Fruit fly (Drosophila melanogaster): Measurements from ENCODE around the gene CG14374.

The CG14374 gene

DNA sequence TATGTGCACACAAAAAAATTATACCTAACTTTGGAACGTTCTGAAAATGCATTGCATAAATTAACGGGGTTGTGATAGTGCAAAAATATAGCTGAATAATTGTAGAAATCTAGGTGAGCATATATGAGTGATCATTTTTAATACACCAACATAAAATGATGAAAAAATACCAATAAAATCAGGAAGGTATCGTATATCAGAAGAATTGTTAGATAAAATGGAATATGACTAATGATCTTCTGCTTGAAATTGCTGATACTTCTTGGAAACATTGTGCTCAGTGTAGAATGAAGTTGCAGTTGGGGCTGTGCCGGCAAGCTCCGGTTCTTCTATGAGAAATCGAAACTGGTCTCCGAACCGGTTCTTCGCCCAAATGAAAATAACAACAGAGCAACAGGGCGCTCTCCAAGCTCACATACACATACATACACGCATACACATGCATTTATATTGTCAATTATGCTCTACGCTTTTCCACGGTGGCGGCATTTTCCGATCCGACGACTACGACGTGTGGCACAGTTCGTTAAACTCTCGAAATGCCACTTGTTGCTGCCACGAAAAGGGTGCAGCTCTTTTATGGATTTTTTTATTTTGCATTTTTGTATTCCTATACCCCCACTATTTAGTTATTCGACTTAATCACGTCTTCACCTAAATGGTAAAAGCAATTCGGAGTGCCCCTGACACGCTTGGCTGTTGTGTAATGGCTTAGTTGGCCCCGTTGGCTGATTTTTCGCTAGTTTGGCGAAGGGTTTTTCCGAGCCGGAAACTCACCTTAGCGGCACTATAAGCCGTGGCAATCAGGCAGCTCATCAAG, 4.2 kb upstream of the CG14374 start:
- TF ChIP-seq CrebA (GFP tag; optimal IDR thresholded peaks at IDR 0.05; ENCODE audit: borderline replicate concordance): peak; percentile 27
- no peak for TF ChIP-seq jim (GFP tag; optimal IDR thresholded peaks at IDR 0.05)
- no peak for TF ChIP-seq lola (GFP tag; optimal IDR thresholded peaks at IDR 0.05)
- TF ChIP-seq br (GFP tag; optimal IDR thresholded peaks at IDR 0.05): peak; percentile 95
- peak; percentile 76 for TF ChIP-seq tai (GFP tag; optimal IDR thresholded peaks at IDR 0.05)
- TF ChIP-seq foxo (GFP tag; optimal IDR thresholded peaks at IDR 0.05): peak; percentile 68 to 94
- TF ChIP-seq brk (GFP tag; optimal IDR thresholded peaks at IDR 0.05): peak; percentile 80
- TF ChIP-seq Hr78 (GFP tag; optimal IDR thresholded peaks at IDR 0.05): no peak
- TF ChIP-seq Dfd (GFP tag; optimal IDR thresholded peaks at IDR 0.05): no peak
- TF ChIP-seq psq (GFP tag; optimal IDR thresholded peaks at IDR 0.05): peak; percentile 90
- peak; percentile 73 for TF ChIP-seq dsf (GFP tag; optimal IDR thresholded peaks at IDR 0.05; ENCODE audit: borderline replicate concordance)
- peak; percentile 93 for TF ChIP-seq rgr (GFP tag; optimal IDR thresholded peaks at IDR 0.05)
- peak; percentile 92 for TF ChIP-seq woc (GFP tag; optimal IDR thresholded peaks at IDR 0.05)
- peak; percentile 31 for TF ChIP-seq Rel (GFP tag; optimal IDR thresholded peaks at IDR 0.05)
- TF ChIP-seq Rel (tag; optimal IDR thresholded peaks at IDR 0.05): peak; percentile 65
- TF ChIP-seq fru (GFP tag; optimal IDR thresholded peaks at IDR 0.05): peak; percentile 95
- TF ChIP-seq ey (GFP tag; optimal IDR thresholded peaks at IDR 0.05): peak; percentile 94
- TF ChIP-seq N (GFP tag; optimal IDR thresholded peaks at IDR 0.05): no peak
- TF ChIP-seq h (GFP tag; optimal IDR thresholded peaks at IDR 0.05): peak; percentile 94
- no peak for TF ChIP-seq GATAd (GFP tag; optimal IDR thresholded peaks at IDR 0.05)
- TF ChIP-seq HLH106 (tag; optimal IDR thresholded peaks at IDR 0.05): peak; percentile 93
- TF ChIP-seq Jra (GFP tag; optimal IDR thresholded peaks at IDR 0.05): peak; percentile 85
- peak; percentile 59 for TF ChIP-seq Dif (GFP tag; optimal IDR thresholded peaks at IDR 0.05; ENCODE audit: partially characterized antibody)
- TF ChIP-seq Hnf4 (GFP tag; optimal IDR thresholded peaks at IDR 0.05): peak; percentile 91
- peak; percentile 85 for TF ChIP-seq sv (GFP tag; optimal IDR thresholded peaks at IDR 0.05)
- peak; percentile 76 for TF ChIP-seq CG32264 (GFP tag; optimal IDR thresholded peaks at IDR 0.05)
- no peak for TF ChIP-seq dl (GFP tag; optimal IDR thresholded peaks at IDR 0.05; ENCODE audit: insufficient read depth in 1 of 2, partially characterized antibody in 2 of 2)
- TF ChIP-seq pan (optimal IDR thresholded peaks at IDR 0.05): no peak
- no peak for TF ChIP-seq Abd-B (GFP tag; optimal IDR thresholded peaks at IDR 0.05)
- TF ChIP-seq Vsx2 (GFP tag; optimal IDR thresholded peaks at IDR 0.05; ENCODE audit: partially characterized antibody): peak; percentile 47
- TF ChIP-seq Hr83 (GFP tag; optimal IDR thresholded peaks at IDR 0.05; ENCODE audit: poor library complexity, severe bottlenecking): no peak
- peak; percentile 81 for TF ChIP-seq dmrt93B (GFP tag; optimal IDR thresholded peaks at IDR 0.05)
- TF ChIP-seq usp (GFP tag; optimal IDR thresholded peaks at IDR 0.05): no peak
- peak; percentile 86 for TF ChIP-seq sage (GFP tag; optimal IDR thresholded peaks at IDR 0.05)
- peak; percentile 81 for TF ChIP-seq CG9705 (GFP tag; optimal IDR thresholded peaks at IDR 0.05)
- TF ChIP-seq Myc (optimal IDR thresholded peaks at IDR 0.05): no peak
- TF ChIP-seq Sp1 (GFP tag; optimal IDR thresholded peaks at IDR 0.05): peak; percentile 95
- TF ChIP-seq Mio (GFP tag; optimal IDR thresholded peaks at IDR 0.05): peak; percentile 24
- TF ChIP-seq OdsH (GFP tag; optimal IDR thresholded peaks at IDR 0.05): peak; percentile 95

DNA sequence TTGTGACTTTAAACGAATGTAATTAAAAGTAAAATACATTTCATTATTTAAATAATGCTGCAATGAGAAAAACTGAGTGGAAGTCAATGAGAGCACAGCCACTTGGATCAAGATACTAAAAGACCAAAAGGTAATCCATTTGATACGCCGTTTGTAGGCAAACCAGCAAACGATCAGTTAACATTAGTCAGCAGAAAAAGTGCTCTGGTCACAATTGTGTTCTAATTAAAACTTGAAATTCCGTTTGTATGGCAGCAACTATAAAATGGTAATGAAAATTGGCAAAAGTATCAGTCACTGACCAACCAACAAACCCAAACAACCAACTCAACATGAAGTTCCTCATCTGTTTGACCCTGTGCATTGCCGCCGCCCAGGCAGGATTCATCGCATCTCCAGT, 595 bp upstream of the CG14374 start, which contains the start of gene CG14377:
TSS of gene CG14377 (plus strand) at position 301 of the 400 bp plus-strand sequence.
- TF ChIP-seq dl (GFP tag; optimal IDR thresholded peaks at IDR 0.05; ENCODE audit: insufficient read depth in 1 of 2, partially characterized antibody in 2 of 2) (no peak), ey (GFP tag; optimal IDR thresholded peaks at IDR 0.05) (no peak), tai (GFP tag; optimal IDR thresholded peaks at IDR 0.05) (no peak), N (GFP tag; optimal IDR thresholded peaks at IDR 0.05) (no peak)

Measured in whole organism, wandering third instar larva.